Worm (Caenorhabditis elegans) whole organism, L3 larva: ENCODE measurements around the gene F54D10.4.

Experiments used
- R02D3.7 ChIP-seq: fragments of 150-350 bp; optimal IDR thresholded peaks from 2 replicates; lab custom pipeline; 2014; ENCODE audit warnings: missing biosample characterization, missing genetic modification characterization
- ZK546.5 ChIP-seq: sonication (generic microtip); optimal IDR thresholded peaks from 2 replicates; lab custom pipeline; 2017; ENCODE audit warnings: missing biosample characterization, missing genetic modification characterization
- ceh-16 ChIP-seq: sonication (generic microtip); optimal IDR thresholded peaks from 2 replicates; lab custom pipeline; 2017; ENCODE audit warnings: missing biosample characterization, missing genetic modification characterization
- ceh-28 ChIP-seq: fragments of 150-350 bp; optimal IDR thresholded peaks from 2 replicates; lab custom pipeline; 2014; ENCODE audit warnings: missing biosample characterization, missing genetic modification reagents, missing genetic modification characterization
- ceh-82 ChIP-seq: fragments of 150-350 bp; optimal IDR thresholded peaks from 2 replicates; lab custom pipeline; 2014; ENCODE audit warnings: missing biosample characterization, missing genetic modification characterization
- ceh-9 ChIP-seq: sonication (generic microtip); optimal IDR thresholded peaks from 2 replicates; lab custom pipeline; 2018; ENCODE audit warnings: missing biosample characterization, missing genetic modification characterization
- daf-12 ChIP-seq: fragments of 150-350 bp; optimal IDR thresholded peaks from 2 replicates; lab custom pipeline; 2014; ENCODE audit warnings: missing biosample characterization, missing genetic modification reagents, missing genetic modification characterization
- egl-27 ChIP-seq: sonication (generic microtip); optimal IDR thresholded peaks from 4 replicates; lab custom pipeline; 2017; ENCODE audit warnings: missing biosample characterization, missing genetic modification reagents, missing genetic modification characterization
- egl-5 ChIP-seq: fragments of 150-350 bp; optimal IDR thresholded peaks from 2 replicates; lab custom pipeline; 2017; ENCODE audit warnings: missing biosample characterization, missing genetic modification reagents, missing genetic modification characterization, inconsistent platforms
- elt-1 ChIP-seq: fragments of 150-350 bp; optimal IDR thresholded peaks from 2 replicates; lab custom pipeline; 2014; ENCODE audit warnings: missing biosample characterization, missing genetic modification characterization
- elt-2 ChIP-seq: sonication (generic microtip); optimal IDR thresholded peaks from 2 replicates; lab custom pipeline; 2016; ENCODE audit warnings: missing genetic modification reagents, mild to moderate bottlenecking, missing genetic modification characterization, missing compliant biosample characterization
- elt-3 ChIP-seq, 3 experiments: fragments of 150-350 bp in 1 of 3; sonication (generic microtip) in 2 of 3; optimal IDR thresholded peaks; 2 replicates in 2 of 3; 4 replicates in 1 of 3; lab custom pipeline; 2014 to 2017; ENCODE audit warnings: missing biosample characterization in 3 of 3, missing genetic modification characterization in 3 of 3
- eor-1 ChIP-seq, 2 experiments: fragments of 150-350 bp; optimal IDR thresholded peaks; 2 replicates each; lab custom pipeline; 2014 to 2018; ENCODE audit warnings: missing biosample characterization in 2 of 2, missing genetic modification characterization in 2 of 2
- fkh-10 ChIP-seq: sonication (generic microtip); optimal IDR thresholded peaks from 2 replicates; lab custom pipeline; 2017; ENCODE audit warnings: missing biosample characterization, missing genetic modification reagents, missing genetic modification characterization
- fkh-2 ChIP-seq: fragments of 150-350 bp; optimal IDR thresholded peaks from 2 replicates; lab custom pipeline; 2014; ENCODE audit warnings: missing biosample characterization, missing genetic modification reagents, missing genetic modification characterization
- fos-1 ChIP-seq: fragments of 150-350 bp; optimal IDR thresholded peaks from 2 replicates; lab custom pipeline; 2014; ENCODE audit warnings: missing biosample characterization, missing genetic modification characterization
- lin-15B ChIP-seq: fragments of 150-350 bp; optimal IDR thresholded peaks from 2 replicates; lab custom pipeline; 2014; ENCODE audit warnings: missing biosample characterization, missing genetic modification characterization
- lin-39 ChIP-seq: fragments of 150-350 bp; optimal IDR thresholded peaks from 2 replicates; lab custom pipeline; 2018; ENCODE audit warnings: missing biosample characterization, missing genetic modification reagents, missing genetic modification characterization
- lsy-12 ChIP-seq: sonication (generic microtip); optimal IDR thresholded peaks from 2 replicates; lab custom pipeline; 2016; ENCODE audit warnings: mild to moderate bottlenecking, missing genetic modification characterization, missing compliant biosample characterization
- mdl-1 ChIP-seq: fragments of 150-350 bp; optimal IDR thresholded peaks from 2 replicates; lab custom pipeline; 2014; ENCODE audit warnings: missing biosample characterization, missing genetic modification characterization
- mml-1 ChIP-seq: fragments of 150-350 bp; sonication (generic microtip); optimal IDR thresholded peaks from 3 replicates; lab custom pipeline; 2014; ENCODE audit warnings: missing biosample characterization, missing genetic modification characterization
- nfya-1 ChIP-seq: sonication (generic microtip); optimal IDR thresholded peaks from 2 replicates; lab custom pipeline; 2017; ENCODE audit warnings: missing genetic modification characterization, mild to moderate bottlenecking, missing compliant biosample characterization, antibody characterized with exemption, moderate library complexity; ENCODE audit not compliant: insufficient read depth
- nhr-11 ChIP-seq: fragments of 150-350 bp; optimal IDR thresholded peaks from 2 replicates; lab custom pipeline; 2014; ENCODE audit warnings: missing biosample characterization, missing genetic modification characterization
- nhr-12 ChIP-seq: fragments of 150-350 bp; optimal IDR thresholded peaks from 2 replicates; lab custom pipeline; 2014; ENCODE audit warnings: missing biosample characterization, missing genetic modification characterization
- nhr-23 ChIP-seq: fragments of 150-350 bp; optimal IDR thresholded peaks from 2 replicates; lab custom pipeline; 2014; ENCODE audit warnings: missing biosample characterization, missing genetic modification reagents, missing genetic modification characterization
- nhr-25 ChIP-seq: sonication (generic microtip); optimal IDR thresholded peaks from 2 replicates; lab custom pipeline; 2017; ENCODE audit warnings: missing biosample characterization, missing genetic modification characterization
- nhr-28 ChIP-seq: fragments of 150-350 bp; optimal IDR thresholded peaks from 2 replicates; lab custom pipeline; 2014; ENCODE audit warnings: missing biosample characterization, missing genetic modification characterization
- nhr-43 ChIP-seq: sonication (generic microtip); optimal IDR thresholded peaks from 2 replicates; lab custom pipeline; 2016; ENCODE audit warnings: mild to moderate bottlenecking, missing genetic modification characterization, missing compliant biosample characterization; ENCODE audit not compliant: poor library complexity, severe bottlenecking
- nhr-67 ChIP-seq: fragments of 150-350 bp; optimal IDR thresholded peaks from 2 replicates; lab custom pipeline; 2014; ENCODE audit warnings: missing biosample characterization, missing genetic modification characterization
- nhr-76 ChIP-seq: fragments of 150-350 bp; sonication (generic microtip); optimal IDR thresholded peaks from 5 replicates; lab custom pipeline; 2014; ENCODE audit warnings: missing biosample characterization, missing genetic modification characterization
- nhr-77 ChIP-seq: fragments of 150-350 bp; optimal IDR thresholded peaks from 2 replicates; lab custom pipeline; 2014; ENCODE audit warnings: missing biosample characterization, missing genetic modification characterization
- pha-4 ChIP-seq: fragments of 150-350 bp; optimal IDR thresholded peaks from 2 replicates; lab custom pipeline; 2014; ENCODE audit warnings: missing biosample characterization, missing genetic modification reagents, missing genetic modification characterization
- pqm-1 ChIP-seq: fragments of 150-350 bp; optimal IDR thresholded peaks from 2 replicates; lab custom pipeline; 2017; ENCODE audit warnings: missing biosample characterization, missing genetic modification characterization, inconsistent platforms
- sea-2 ChIP-seq: fragments of 150-350 bp; sonication (generic microtip); optimal IDR thresholded peaks from 4 replicates; lab custom pipeline; 2014; ENCODE audit warnings: missing biosample characterization, missing genetic modification reagents, missing genetic modification characterization
- skn-1 ChIP-seq: fragments of 150-350 bp; optimal IDR thresholded peaks from 2 replicates; lab custom pipeline; 2014; ENCODE audit warnings: missing biosample characterization, missing genetic modification characterization
- snpc-4 ChIP-seq: fragments of 150-350 bp; optimal IDR thresholded peaks from 2 replicates; lab custom pipeline; 2014; ENCODE audit warnings: missing biosample characterization, missing genetic modification characterization
- tbx-2 ChIP-seq: sonication (generic microtip); optimal IDR thresholded peaks from 2 replicates; lab custom pipeline; 2016; ENCODE audit warnings: mild to moderate bottlenecking, missing genetic modification characterization, missing compliant biosample characterization
- unc-39 ChIP-seq: sonication (generic microtip); optimal IDR thresholded peaks from 4 replicates; lab custom pipeline; 2017; ENCODE audit warnings: missing biosample characterization, missing genetic modification characterization
- unc-62 ChIP-seq: fragments of 150-350 bp; sonication (generic microtip); optimal IDR thresholded peaks from 4 replicates; lab custom pipeline; 2014; ENCODE audit warnings: missing biosample characterization, missing genetic modification reagents, missing genetic modification characterization
- zag-1 ChIP-seq: fragments of 150-350 bp; optimal IDR thresholded peaks from 2 replicates; lab custom pipeline; 2014; ENCODE audit warnings: missing biosample characterization, missing genetic modification characterization
- ztf-11 ChIP-seq: fragments of 150-350 bp; optimal IDR thresholded peaks from 2 replicates; lab custom pipeline; 2014; ENCODE audit warnings: missing biosample characterization, missing genetic modification characterization
- ztf-4 ChIP-seq: fragments of 150-350 bp; optimal IDR thresholded peaks from 2 replicates; lab custom pipeline; 2014; ENCODE audit warnings: missing biosample characterization, missing genetic modification characterization

The F54D10.4 gene

DNA sequence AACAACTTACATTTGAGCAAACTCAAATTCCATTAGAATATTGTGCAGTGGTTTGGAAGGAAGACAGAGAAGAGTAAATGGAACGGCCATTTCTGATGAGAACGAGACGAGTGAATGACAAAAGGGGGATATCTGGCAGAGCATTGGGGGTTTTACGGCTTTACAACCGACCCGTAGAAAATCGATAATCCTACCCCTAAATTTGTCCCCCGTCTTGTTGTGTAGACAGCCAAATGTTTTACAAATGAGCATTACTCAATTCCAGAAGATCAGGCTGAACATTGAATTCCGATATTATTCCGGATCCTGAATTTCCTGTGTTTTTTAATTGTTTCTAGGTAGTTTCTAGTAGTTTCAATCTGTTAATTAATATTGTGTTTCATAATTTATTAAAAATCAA is 13.5 kb downstream of the F54D10.4 start, which contains the start of gene fbxb-99:
TSS of gene fbxb-99 (minus strand) at position 101 of the 400 bp plus-strand sequence.
- TF ChIP-seq lin-15B (tag; lab: Kevin White, UChicago) (no peak), mml-1 (tag; lab: Kevin White, UChicago) (no peak), unc-39 (tag; lab: Kevin White, UChicago) (no peak), ceh-28 (no peak), fos-1 (tag; lab: Kevin White, UChicago) (no peak), elt-2 (tag; lab: Kevin White, UChicago) (no peak), sea-2 (no peak), lin-39 (tag; lab: Kevin White, UChicago) (no peak), nfya-1 (tag; lab: Kevin White, UChicago) (no peak), fkh-2 (tag; lab: Kevin White, UChicago) (no peak), nhr-28 (tag; lab: Kevin White, UChicago) (no peak), R02D3.7 (no peak), eor-1 (tag; optimal IDR thresholded peaks at IDR 0.05; lab: Kevin White, UChicago) (no peak), nhr-25 (tag; lab: Kevin White, UChicago) (no peak), nhr-12 (tag; lab: Kevin White, UChicago) (no peak), fkh-10 (GFP tag; lab: Kevin White, UChicago) (no peak), elt-1 (tag; lab: Kevin White, UChicago) (no peak)

DNA sequence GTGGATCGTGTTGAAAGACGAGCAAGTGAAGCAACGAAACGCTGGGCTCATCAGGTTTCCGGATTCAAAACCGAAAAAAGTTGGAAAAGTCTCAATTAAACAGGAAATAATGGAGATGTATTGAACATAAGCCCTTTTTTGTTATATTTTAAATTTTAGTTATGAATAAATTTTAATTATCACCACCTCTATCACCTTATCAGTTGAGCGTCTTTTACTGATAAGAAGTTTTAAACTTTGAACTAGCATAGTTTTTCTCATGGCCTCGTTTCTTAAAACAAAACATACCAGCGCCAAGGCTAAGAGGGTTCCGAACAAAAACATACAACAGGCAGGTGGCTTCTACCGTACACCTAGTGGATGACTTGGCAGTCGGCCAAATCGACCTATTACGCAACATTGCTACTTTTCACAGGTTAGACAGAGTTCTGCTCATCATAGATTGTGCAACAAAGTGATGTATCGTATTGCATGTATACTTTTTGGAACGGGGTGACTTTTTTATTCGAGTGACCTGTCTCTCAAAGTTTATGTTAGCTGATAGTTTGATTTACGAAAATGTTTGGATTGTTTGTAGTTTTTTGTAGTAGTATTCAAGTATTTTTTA is 18.4 kb downstream of the F54D10.4 start:
- no peak for TF ChIP-seq nfya-1 (tag; lab: Kevin White, UChicago)
- TF ChIP-seq elt-3 (tag; optimal IDR thresholded peaks at IDR 0.05; lab: Kevin White, UChicago), result no peak
- no peak for TF ChIP-seq fos-1 (tag; lab: Kevin White, UChicago)
- TF ChIP-seq nhr-43 (tag; lab: Kevin White, UChicago), result no peak
- TF ChIP-seq tbx-2, result no peak
- peak; percentile 7 for TF ChIP-seq pqm-1
- no peak for TF ChIP-seq nhr-77 (tag; lab: Kevin White, UChicago)
- TF ChIP-seq ztf-4 (tag; lab: Kevin White, UChicago), result no peak
- no peak for TF ChIP-seq eor-1 (tag; optimal IDR thresholded peaks at IDR 0.05; lab: Kevin White, UChicago)
- TF ChIP-seq elt-2 (tag; lab: Kevin White, UChicago), result peak; percentile 58
- TF ChIP-seq mdl-1, result no peak
- TF ChIP-seq nhr-11 (tag; lab: Kevin White, UChicago), result no peak
- TF ChIP-seq lin-39 (tag; lab: Kevin White, UChicago), result no peak
- no peak for TF ChIP-seq pha-4 (tag; lab: Kevin White, UChicago)
- no peak for TF ChIP-seq lsy-12
- TF ChIP-seq ceh-82 (tag; lab: Kevin White, UChicago), result no peak
- TF ChIP-seq, all 47 proteins: peak for 2

- no peak for TF ChIP-seq ZK546.5 (tag; lab: Kevin White, UChicago)
- no peak for TF ChIP-seq lin-39 (tag; lab: Kevin White, UChicago)
- TF ChIP-seq egl-5 (tag; lab: Kevin White, UChicago), result no peak
- no peak for TF ChIP-seq lin-15B (tag; lab: Kevin White, UChicago)
- no peak for TF ChIP-seq fkh-2 (tag; lab: Kevin White, UChicago)
- TF ChIP-seq elt-1 (tag; lab: Kevin White, UChicago), result no peak
- no peak for TF ChIP-seq egl-27
These were observed 19.7 kb downstream of the F54D10.4 start, which contains the start of gene T24E12.13 for ce11 chrII:3787151-3787550. T24E12.13 (plus strand) TSS chrII:3787451.

ce11 chrII:3786538-3786937 is 20.3 kb downstream of the F54D10.4 start:
- TF ChIP-seq mml-1 (tag; lab: Kevin White, UChicago) (no peak), ztf-11 (tag; lab: Kevin White, UChicago) (no peak), ZK546.5 (tag; lab: Kevin White, UChicago) (no peak), lsy-12 (no peak), nhr-23 (tag; lab: Kevin White, UChicago) (no peak), elt-2 (tag; lab: Kevin White, UChicago) (peak; percentile 100), elt-1 (tag; lab: Kevin White, UChicago) (no peak), pqm-1 (peak; percentile 100), zag-1 (tag; lab: Kevin White, UChicago) (no peak), nhr-67 (no peak), egl-5 (tag; lab: Kevin White, UChicago) (no peak), lin-39 (tag; lab: Kevin White, UChicago) (no peak), egl-27 (peak; percentile 46), unc-39 (tag; lab: Kevin White, UChicago) (no peak), skn-1 (tag; lab: Kevin White, UChicago) (peak; percentile 35), fkh-10 (GFP tag; lab: Kevin White, UChicago) (no peak), unc-62 (GFP tag; lab: Kevin White, UChicago) (no peak), tbx-2 (no peak), sea-2 (no peak), snpc-4 (tag; lab: Kevin White, UChicago) (no peak), nhr-28 (tag; lab: Kevin White, UChicago) (no peak), pha-4 (tag; lab: Kevin White, UChicago) (peak; percentile 92), ceh-9 (no peak), daf-12 (tag; lab: Kevin White, UChicago) (no peak), nfya-1 (tag; lab: Kevin White, UChicago) (no peak), R02D3.7 (no peak), ztf-4 (tag; lab: Kevin White, UChicago) (no peak), nhr-11 (tag; lab: Kevin White, UChicago) (no peak), mdl-1 (no peak), ceh-16 (tag; lab: Kevin White, UChicago) (no peak), elt-3 (tag; optimal IDR thresholded peaks at IDR 0.05; lab: Kevin White, UChicago) (no peak), nhr-76 (tag; lab: Kevin White, UChicago) (no peak)
